Worm (Caenorhabditis elegans) whole organism, midembryonic: ENCODE results near the gene C44C10.11.

Experiments used
- T22C8.4 ChIP-seq: fragments of 200-800 bp; sonication (Bioruptor generic); IDR thresholded peaks from 2 replicates; pipeline ENCODE4 v1.3.6; 2022; ENCODE audit warnings: missing genetic modification characterization, missing compliant biosample characterization
- cog-1 ChIP-seq: sonication (generic microtip); optimal IDR thresholded peaks from 2 replicates; lab custom pipeline; 2016; ENCODE audit warnings: missing genetic modification characterization, missing compliant biosample characterization
- flt-1 ChIP-seq: fragments of 200-800 bp; sonication (Bioruptor generic); IDR thresholded peaks from 2 replicates; pipeline ENCODE4 v1.3.6; 2022; ENCODE audit warnings: missing genetic modification characterization, missing compliant biosample characterization
- klf-2 ChIP-seq: fragments of 200-800 bp; sonication (Bioruptor generic); conservative IDR thresholded peaks from 2 replicates; pipeline ENCODE4 v1.3.6; 2022; ENCODE audit warnings: missing genetic modification reagents, missing genetic modification characterization, missing compliant biosample characterization
- med-1 ChIP-seq: sonication (generic microtip); optimal IDR thresholded peaks from 2 replicates; lab custom pipeline; 2017; ENCODE audit warnings: missing genetic modification characterization, mild to moderate bottlenecking, missing compliant biosample characterization, antibody characterized with exemption, missing genetic modification reagents; ENCODE audit not compliant: insufficient read depth
- ref-1 ChIP-seq: fragments of 200-800 bp; sonication (Bioruptor generic); conservative IDR thresholded peaks from 2 replicates; pipeline ENCODE4 v1.3.6; 2022; ENCODE audit warnings: missing genetic modification reagents, missing genetic modification characterization, missing compliant biosample characterization
- tab-1 ChIP-seq: fragments of 200-800 bp; sonication (Bioruptor generic); IDR thresholded peaks from 2 replicates; pipeline ENCODE4 v1.3.6; 2022; ENCODE audit warnings: missing genetic modification characterization, missing compliant biosample characterization
- ztf-23 ChIP-seq: fragments of 200-800 bp; sonication (Bioruptor generic); IDR thresholded peaks from 2 replicates; pipeline ENCODE4 v1.3.6; 2022; ENCODE audit warnings: missing genetic modification reagents, missing genetic modification characterization, missing compliant biosample characterization
- ztf-29 ChIP-seq: fragments of 200-800 bp; sonication (Bioruptor generic); IDR thresholded peaks from 2 replicates; pipeline ENCODE4 v1.3.6; 2022; ENCODE audit warnings: missing genetic modification reagents, missing genetic modification characterization, missing compliant biosample characterization

The C44C10.11 gene

DNA sequence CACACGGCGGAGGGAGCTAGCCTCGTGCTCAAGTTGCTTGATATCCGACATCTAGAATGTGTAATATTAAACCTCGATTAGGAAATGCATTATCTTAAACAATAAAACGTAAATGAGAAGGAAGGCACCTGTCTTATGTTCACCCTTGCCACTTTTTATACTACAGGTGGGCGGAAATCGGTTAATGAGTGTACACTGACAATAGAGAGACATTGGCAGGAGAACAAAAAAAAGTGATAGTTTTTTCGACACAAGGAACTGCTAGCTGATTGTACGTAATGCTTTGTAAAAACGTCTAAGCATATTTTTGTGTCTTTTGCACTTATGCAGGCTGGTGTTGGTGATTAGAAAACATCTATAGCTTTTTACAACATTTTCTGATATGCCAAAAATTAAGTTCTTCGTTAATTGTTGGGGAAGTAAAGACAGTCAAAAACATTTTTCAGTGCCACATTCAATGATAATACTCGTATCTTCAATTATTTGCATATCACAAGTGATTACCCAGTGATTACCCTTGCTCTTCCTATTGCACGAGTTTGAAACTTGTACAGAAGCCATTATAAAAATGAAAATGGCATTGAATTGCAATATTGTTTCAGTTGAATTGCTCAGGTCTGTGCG, 2.2 kb upstream of the C44C10.11 start, which contains the start of gene col-180:
TSS of gene col-180 (minus strand) at position 51 of the 624 bp plus-strand sequence.
- TF ChIP-seq ztf-23 (GFP tag; lab: Robert Waterston, UW): no peak
- no peak for TF ChIP-seq ztf-29 (GFP tag; lab: Robert Waterston, UW)
- no peak for TF ChIP-seq cog-1 (tag; lab: Kevin White, UChicago)
- no peak for TF ChIP-seq flt-1 (GFP tag; lab: Robert Waterston, UW)
- no peak for TF ChIP-seq med-1 (GFP tag; lab: Kevin White, UChicago)
- no peak for TF ChIP-seq tab-1 (GFP tag; lab: Robert Waterston, UW)
- TF ChIP-seq klf-2 (GFP tag; lab: Robert Waterston, UW): no peak
- TF ChIP-seq ref-1: no peak
- TF ChIP-seq T22C8.4 (GFP tag; lab: Robert Waterston, UW): no peak

- TF ChIP-seq ztf-29 (GFP tag; lab: Robert Waterston, UW) (no peak), T22C8.4 (GFP tag; lab: Robert Waterston, UW) (no peak), ref-1 (no peak), tab-1 (GFP tag; lab: Robert Waterston, UW) (no peak), ztf-23 (GFP tag; lab: Robert Waterston, UW) (no peak), med-1 (GFP tag; lab: Kevin White, UChicago) (no peak)
These were observed 1.4 kb upstream of the C44C10.11 start for ce11 chrX:11711437-11712080.

- no peak for TF ChIP-seq tab-1 (GFP tag; lab: Robert Waterston, UW)
- TF ChIP-seq klf-2 (GFP tag; lab: Robert Waterston, UW): no peak
- no peak for TF ChIP-seq ztf-29 (GFP tag; lab: Robert Waterston, UW)
- no peak for TF ChIP-seq ztf-23 (GFP tag; lab: Robert Waterston, UW)
- no peak for TF ChIP-seq med-1 (GFP tag; lab: Kevin White, UChicago)
- no peak for TF ChIP-seq T22C8.4 (GFP tag; lab: Robert Waterston, UW)
- no peak for TF ChIP-seq flt-1 (GFP tag; lab: Robert Waterston, UW)
- TF ChIP-seq cog-1 (tag; lab: Kevin White, UChicago): no peak
- TF ChIP-seq ref-1: no peak
These were observed 7.9 kb downstream of the C44C10.11 start, which contains the start of gene C44C10.3 for ce11 chrX:11702236-11702635. C44C10.3 (plus strand) TSS chrX:11702536.

ce11 chrX:11700263-11700662, 9.9 kb downstream of the C44C10.11 start, which contains the start of gene C44C10.15:
C44C10.15 (minus strand) TSS chrX:11700363.
- TF ChIP-seq ztf-29 (GFP tag; lab: Robert Waterston, UW): no peak
- no peak for TF ChIP-seq ref-1
- TF ChIP-seq tab-1 (GFP tag; lab: Robert Waterston, UW): no peak
- TF ChIP-seq cog-1 (tag; lab: Kevin White, UChicago): no peak
- TF ChIP-seq klf-2 (GFP tag; lab: Robert Waterston, UW): no peak
- TF ChIP-seq flt-1 (GFP tag; lab: Robert Waterston, UW): no peak
- no peak for TF ChIP-seq ztf-23 (GFP tag; lab: Robert Waterston, UW)
- no peak for TF ChIP-seq T22C8.4 (GFP tag; lab: Robert Waterston, UW)
- no peak for TF ChIP-seq med-1 (GFP tag; lab: Kevin White, UChicago)

DNA sequence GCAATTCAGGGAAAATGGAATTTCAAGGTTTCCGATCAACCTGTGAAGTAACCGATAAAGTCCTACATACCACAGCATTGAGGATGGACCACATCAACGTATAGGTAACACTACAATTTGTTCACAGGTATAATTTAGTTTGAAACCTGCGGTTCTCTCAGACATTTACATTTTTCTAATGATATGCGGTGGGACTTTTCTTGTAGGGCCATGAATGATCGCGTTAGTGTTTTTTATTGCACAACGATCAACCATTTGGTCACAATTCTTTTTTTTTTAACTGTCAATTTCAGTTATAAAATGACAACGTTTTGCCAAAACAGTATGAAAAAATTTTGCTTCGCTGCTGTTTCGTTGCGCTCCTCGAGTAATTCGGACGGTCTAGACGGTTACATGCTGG, 13.4 kb downstream of the C44C10.11 start, which contains the start of gene C44C10.12:
TSS of gene C44C10.12 (plus strand) at position 301 of the 400 bp plus-strand sequence.
- no peak for TF ChIP-seq klf-2 (GFP tag; lab: Robert Waterston, UW)
- no peak for TF ChIP-seq cog-1 (tag; lab: Kevin White, UChicago)
- TF ChIP-seq flt-1 (GFP tag; lab: Robert Waterston, UW): no peak
- TF ChIP-seq med-1 (GFP tag; lab: Kevin White, UChicago): no peak
- no peak for TF ChIP-seq T22C8.4 (GFP tag; lab: Robert Waterston, UW)
- no peak for TF ChIP-seq ref-1
- no peak for TF ChIP-seq tab-1 (GFP tag; lab: Robert Waterston, UW)

ce11 chrX:11693092-11693491, 17.1 kb downstream of the C44C10.11 start, which contains the start of gene smcl-1:
smcl-1 (plus strand) TSS chrX:11693464.
- TF ChIP-seq klf-2 (GFP tag; lab: Robert Waterston, UW) (no peak), med-1 (GFP tag; lab: Kevin White, UChicago) (no peak), cog-1 (tag; lab: Kevin White, UChicago) (peak; percentile 16), tab-1 (GFP tag; lab: Robert Waterston, UW) (no peak)

ce11 chrX:11690014-11690591, 20.0 kb downstream of the C44C10.11 start, which contains the start of the genes C44C10.10 and C44C10.5:
C44C10.10 (plus strand) TSS chrX:11690314.
C44C10.5 (plus strand) TSS chrX:11690541.
- TF ChIP-seq ztf-29 (GFP tag; lab: Robert Waterston, UW) (no peak), cog-1 (tag; lab: Kevin White, UChicago) (no peak), med-1 (GFP tag; lab: Kevin White, UChicago) (no peak), klf-2 (GFP tag; lab: Robert Waterston, UW) (no peak), tab-1 (GFP tag; lab: Robert Waterston, UW) (no peak), ref-1 (no peak), flt-1 (GFP tag; lab: Robert Waterston, UW) (no peak), ztf-23 (GFP tag; lab: Robert Waterston, UW) (no peak), T22C8.4 (GFP tag; lab: Robert Waterston, UW) (no peak)

DNA sequence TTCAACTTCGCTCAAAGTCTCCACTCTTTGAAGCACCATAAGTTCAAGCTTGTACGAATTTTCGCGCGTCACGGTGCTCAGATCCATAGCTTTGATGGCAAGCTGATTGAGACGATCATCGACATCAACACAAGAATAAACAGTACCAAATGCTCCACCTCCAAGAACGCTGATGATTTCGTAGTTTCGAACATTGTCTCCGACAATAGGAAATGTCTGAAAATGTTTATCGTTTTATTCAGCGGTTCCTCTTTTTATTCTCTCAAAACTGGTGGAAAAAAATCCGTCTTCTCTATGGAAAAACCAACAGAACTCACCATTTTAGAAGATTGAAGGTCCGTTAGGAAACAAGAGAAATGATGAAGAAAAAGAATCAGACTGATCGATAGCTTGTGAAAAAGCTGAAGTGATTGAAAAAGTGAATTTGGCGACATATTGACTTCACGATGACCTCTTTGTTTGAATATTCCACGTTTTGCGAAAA, 22.3 kb downstream of the C44C10.11 start, which contains the start of gene C44C10.7:
TSS of gene C44C10.7 (minus strand) at position 434 of the 484 bp plus-strand sequence.
- TF ChIP-seq ref-1 (no peak), tab-1 (GFP tag; lab: Robert Waterston, UW) (no peak), med-1 (GFP tag; lab: Kevin White, UChicago) (no peak), flt-1 (GFP tag; lab: Robert Waterston, UW) (no peak), T22C8.4 (GFP tag; lab: Robert Waterston, UW) (no peak)
